Worm (Caenorhabditis elegans) whole organism, midembryonic: ENCODE data around the gene hira-1.
A peak's percentile ranks its signal among the peaks of the same experiment; 100 is the strongest.

Source experiments
- T22C8.4 ChIP-seq: fragments of 200-800 bp; sonication (Bioruptor generic); IDR thresholded peaks from 2 replicates; pipeline ENCODE4 v1.3.6; 2022; ENCODE audit warnings: missing genetic modification characterization, missing compliant biosample characterization
- cog-1 ChIP-seq: sonication (generic microtip); optimal IDR thresholded peaks from 2 replicates; lab custom pipeline; 2016; ENCODE audit warnings: missing genetic modification characterization, missing compliant biosample characterization
- flt-1 ChIP-seq: fragments of 200-800 bp; sonication (Bioruptor generic); IDR thresholded peaks from 2 replicates; pipeline ENCODE4 v1.3.6; 2022; ENCODE audit warnings: missing genetic modification characterization, missing compliant biosample characterization
- klf-2 ChIP-seq: fragments of 200-800 bp; sonication (Bioruptor generic); conservative IDR thresholded peaks from 2 replicates; pipeline ENCODE4 v1.3.6; 2022; ENCODE audit warnings: missing genetic modification reagents, missing genetic modification characterization, missing compliant biosample characterization
- med-1 ChIP-seq: sonication (generic microtip); optimal IDR thresholded peaks from 2 replicates; lab custom pipeline; 2017; ENCODE audit warnings: missing genetic modification characterization, mild to moderate bottlenecking, missing compliant biosample characterization, antibody characterized with exemption, missing genetic modification reagents; ENCODE audit not compliant: insufficient read depth
- ref-1 ChIP-seq: fragments of 200-800 bp; sonication (Bioruptor generic); conservative IDR thresholded peaks from 2 replicates; pipeline ENCODE4 v1.3.6; 2022; ENCODE audit warnings: missing genetic modification reagents, missing genetic modification characterization, missing compliant biosample characterization
- tab-1 ChIP-seq: fragments of 200-800 bp; sonication (Bioruptor generic); IDR thresholded peaks from 2 replicates; pipeline ENCODE4 v1.3.6; 2022; ENCODE audit warnings: missing genetic modification characterization, missing compliant biosample characterization
- ztf-23 ChIP-seq: fragments of 200-800 bp; sonication (Bioruptor generic); IDR thresholded peaks from 2 replicates; pipeline ENCODE4 v1.3.6; 2022; ENCODE audit warnings: missing genetic modification reagents, missing genetic modification characterization, missing compliant biosample characterization
- ztf-29 ChIP-seq: fragments of 200-800 bp; sonication (Bioruptor generic); IDR thresholded peaks from 2 replicates; pipeline ENCODE4 v1.3.6; 2022; ENCODE audit warnings: missing genetic modification reagents, missing genetic modification characterization, missing compliant biosample characterization

hira-1 gene

ce11 chrIII:5201267-5201666, 10.3 kb downstream of the hira-1 start:
- TF ChIP-seq med-1 (GFP tag; lab: Kevin White, UChicago) (no peak), T22C8.4 (GFP tag; lab: Robert Waterston, UW) (no peak), cog-1 (tag; lab: Kevin White, UChicago) (no peak), ref-1 (GFP tag; lab: Robert Waterston, UW) (no peak)

DNA sequence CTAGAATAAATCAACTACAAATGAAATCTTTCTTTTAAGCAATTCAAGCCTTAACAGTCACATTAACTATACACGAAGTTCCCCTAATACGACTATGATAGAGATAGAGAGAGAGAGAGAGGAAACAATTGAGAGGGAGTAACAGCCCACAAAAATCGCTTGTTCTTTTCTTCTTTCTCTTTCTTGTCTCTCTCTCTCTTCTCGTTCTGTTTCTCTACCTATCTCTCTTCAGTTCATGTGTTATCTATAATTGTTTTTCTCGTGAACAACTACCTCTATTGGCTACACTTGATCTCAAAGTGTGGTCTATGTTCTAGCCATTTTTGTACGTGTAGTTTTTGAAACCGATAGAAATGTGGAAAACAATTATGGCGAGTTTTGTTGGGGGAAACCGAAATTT, 11.7 kb downstream of the hira-1 start:
- TF ChIP-seq flt-1 (GFP tag; lab: Robert Waterston, UW) (no peak), T22C8.4 (GFP tag; lab: Robert Waterston, UW) (no peak), med-1 (GFP tag; lab: Kevin White, UChicago) (no peak), klf-2 (GFP tag; lab: Robert Waterston, UW) (no peak), cog-1 (tag; lab: Kevin White, UChicago) (no peak), ztf-29 (GFP tag; lab: Robert Waterston, UW) (no peak), ztf-23 (GFP tag; lab: Robert Waterston, UW) (no peak), ref-1 (GFP tag; lab: Robert Waterston, UW) (no peak), tab-1 (GFP tag; lab: Robert Waterston, UW) (no peak)

DNA sequence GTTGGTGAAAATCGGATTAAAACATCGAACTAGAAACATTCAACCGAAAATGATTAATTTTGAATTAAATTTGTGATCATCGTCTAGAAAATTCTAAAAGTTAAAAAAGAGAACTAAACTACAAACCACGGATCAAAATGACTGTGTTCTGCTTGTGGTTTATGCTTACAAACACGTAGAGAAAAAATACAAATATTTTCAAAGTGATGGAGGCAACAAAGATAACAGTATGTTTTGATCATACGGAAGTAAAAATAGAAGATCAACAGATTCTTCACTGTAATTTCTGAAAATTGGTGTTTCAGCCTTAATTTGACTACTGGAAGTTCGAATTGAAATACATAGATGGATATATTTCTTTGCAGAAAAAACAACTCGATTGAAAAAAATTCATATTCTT, 12.4 kb downstream of the hira-1 start:
- TF ChIP-seq med-1 (GFP tag; lab: Kevin White, UChicago) (no peak), ztf-29 (GFP tag; lab: Robert Waterston, UW) (no peak), ref-1 (GFP tag; lab: Robert Waterston, UW) (no peak), tab-1 (GFP tag; lab: Robert Waterston, UW) (no peak), flt-1 (GFP tag; lab: Robert Waterston, UW) (no peak)

- no peak for TF ChIP-seq ref-1 (GFP tag; lab: Robert Waterston, UW)
- TF ChIP-seq flt-1 (GFP tag; lab: Robert Waterston, UW) = no peak
- TF ChIP-seq klf-2 (GFP tag; lab: Robert Waterston, UW) = no peak
- TF ChIP-seq tab-1 (GFP tag; lab: Robert Waterston, UW) = no peak
- TF ChIP-seq ztf-29 (GFP tag; lab: Robert Waterston, UW) = no peak
- TF ChIP-seq T22C8.4 (GFP tag; lab: Robert Waterston, UW) = no peak
- no peak for TF ChIP-seq cog-1 (tag; lab: Kevin White, UChicago)
- no peak for TF ChIP-seq ztf-23 (GFP tag; lab: Robert Waterston, UW)
These were observed 16.0 kb downstream of the hira-1 start, which contains the start of gene morc-1 for ce11 chrIII:5206861-5207414. TSS of gene morc-1 (minus strand) at chrIII:5206911.

DNA sequence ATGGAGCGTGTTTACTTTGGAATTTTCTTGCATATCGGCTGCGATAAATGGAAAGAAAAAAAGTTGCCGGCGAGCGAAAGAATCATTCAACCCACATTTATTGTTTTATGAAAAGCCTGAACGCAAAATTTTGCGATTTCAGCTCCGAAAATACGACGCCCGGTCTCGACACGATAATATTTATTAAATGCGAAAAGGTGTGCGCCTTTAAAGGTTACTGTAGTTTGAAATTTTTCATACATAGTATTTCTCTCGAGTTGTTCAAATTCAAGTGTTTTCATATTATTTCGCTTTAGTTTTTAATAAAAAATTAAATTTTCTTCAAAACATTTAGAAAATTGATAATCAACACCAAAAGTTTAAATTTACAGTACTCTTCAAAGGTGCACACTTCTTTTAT, 18.1 kb downstream of the hira-1 start, which contains the start of gene syx-16:
syx-16 (minus strand) TSS at position 118 of the 400 bp plus-strand sequence.
- TF ChIP-seq flt-1 (GFP tag; lab: Robert Waterston, UW) (no peak), med-1 (GFP tag; lab: Kevin White, UChicago) (no peak), klf-2 (GFP tag; lab: Robert Waterston, UW) (no peak), T22C8.4 (GFP tag; lab: Robert Waterston, UW) (no peak), ztf-29 (GFP tag; lab: Robert Waterston, UW) (no peak), ztf-23 (GFP tag; lab: Robert Waterston, UW) (no peak), ref-1 (GFP tag; lab: Robert Waterston, UW) (no peak), tab-1 (GFP tag; lab: Robert Waterston, UW) (no peak), cog-1 (tag; lab: Kevin White, UChicago) (no peak)

ce11 chrIII:5210269-5210668, 19.3 kb downstream of the hira-1 start:
- TF ChIP-seq cog-1 (tag; lab: Kevin White, UChicago) (no peak), klf-2 (GFP tag; lab: Robert Waterston, UW) (no peak), ztf-23 (GFP tag; lab: Robert Waterston, UW) (no peak), med-1 (GFP tag; lab: Kevin White, UChicago) (no peak), tab-1 (GFP tag; lab: Robert Waterston, UW) (no peak)

ce11 chrIII:5211137-5211648, 20.3 kb downstream of the hira-1 start:
- TF ChIP-seq ztf-29 (GFP tag; lab: Robert Waterston, UW) (peak; percentile 42; the same call in 1 of the 2 replicates), med-1 (GFP tag; lab: Kevin White, UChicago) (peak; percentile 12), tab-1 (GFP tag; lab: Robert Waterston, UW) (peak; percentile 88), ref-1 (GFP tag; lab: Robert Waterston, UW) (peak; percentile 65; the same call in 1 of the 2 replicates), ztf-23 (GFP tag; lab: Robert Waterston, UW) (peak; percentile 78), flt-1 (GFP tag; lab: Robert Waterston, UW) (peak; percentile 80; the same call in 1 of the 2 replicates), klf-2 (GFP tag; lab: Robert Waterston, UW) (peak; percentile 75)

ce11 chrIII:5214162-5214561, 23.2 kb downstream of the hira-1 start:
- TF ChIP-seq ref-1 (GFP tag; lab: Robert Waterston, UW) = no peak
- TF ChIP-seq T22C8.4 (GFP tag; lab: Robert Waterston, UW) = no peak
- no peak for TF ChIP-seq cog-1 (tag; lab: Kevin White, UChicago)
- no peak for TF ChIP-seq tab-1 (GFP tag; lab: Robert Waterston, UW)
- TF ChIP-seq ztf-29 (GFP tag; lab: Robert Waterston, UW) = no peak
- TF ChIP-seq ztf-23 (GFP tag; lab: Robert Waterston, UW) = no peak
- no peak for TF ChIP-seq med-1 (GFP tag; lab: Kevin White, UChicago)
- no peak for TF ChIP-seq klf-2 (GFP tag; lab: Robert Waterston, UW)
- no peak for TF ChIP-seq flt-1 (GFP tag; lab: Robert Waterston, UW)

ce11 chrIII:5215375-5215774, 24.5 kb downstream of the hira-1 start, which contains the start of gene ZC155.4:
TSS of gene ZC155.4 (minus strand) at chrIII:5215475.
- TF ChIP-seq klf-2 (GFP tag; lab: Robert Waterston, UW) (no peak), med-1 (GFP tag; lab: Kevin White, UChicago) (no peak), tab-1 (GFP tag; lab: Robert Waterston, UW) (no peak), flt-1 (GFP tag; lab: Robert Waterston, UW) (no peak), ztf-29 (GFP tag; lab: Robert Waterston, UW) (no peak), ref-1 (GFP tag; lab: Robert Waterston, UW) (no peak), cog-1 (tag; lab: Kevin White, UChicago) (no peak), ztf-23 (GFP tag; lab: Robert Waterston, UW) (no peak), T22C8.4 (GFP tag; lab: Robert Waterston, UW) (no peak)
